Fruit fly (Drosophila melanogaster): ENCODE measurements around the gene ApepP.
A peak's percentile ranks its signal among the peaks of the same experiment; 100 is the strongest.

The ApepP gene

dm6 chr2L:16880930-16881329, 29.3 kb downstream of the ApepP start (continued):
- peak; percentile 31 for TF ChIP-seq pb (GFP tag; optimal IDR thresholded peaks at IDR 0.05)
- no peak for TF ChIP-seq CG7928 (GFP tag; optimal IDR thresholded peaks at IDR 0.05)
- peak; percentile 42; the same call in 1 of the 2 replicates for TF ChIP-seq Drgx (GFP tag; IDR thresholded peaks at IDR 0.05)
- TF ChIP-seq Bteb2 (GFP tag; optimal IDR thresholded peaks at IDR 0.05) = no peak
- no peak for TF ChIP-seq CHES-1-like (GFP tag; optimal IDR thresholded peaks at IDR 0.05)
- TF ChIP-seq Dref (GFP tag; IDR thresholded peaks at IDR 0.05) = 0 out of 2 replicates have a peak, but pooled peaks have one; percentile 17
- no peak for TF ChIP-seq CG2875 (GFP tag; optimal IDR thresholded peaks at IDR 0.05)
- peak; percentile 47; the same call in 1 of the 2 replicates for TF ChIP-seq bbx (GFP tag; IDR thresholded peaks at IDR 0.05; ENCODE audit: partially characterized antibody)
- no peak for TF ChIP-seq pros (GFP tag; optimal IDR thresholded peaks at IDR 0.05)
- no peak for TF ChIP-seq CG4730 (GFP tag; IDR thresholded peaks at IDR 0.05)
- no peak for TF ChIP-seq cato (GFP tag; optimal IDR thresholded peaks at IDR 0.05; ENCODE audit: borderline replicate concordance)
- TF ChIP-seq Atf-2 (GFP tag; optimal IDR thresholded peaks at IDR 0.05) = no peak
- TF ChIP-seq CG14014 (GFP tag; IDR thresholded peaks at IDR 0.05) = no peak; the same call in 1 of the 2 replicates
- no peak for TF ChIP-seq mld (GFP tag; IDR thresholded peaks at IDR 0.05; ENCODE audit: partially characterized antibody)
- TF ChIP-seq dm (GFP tag; optimal IDR thresholded peaks at IDR 0.05) = no peak
- no peak for TF ChIP-seq emc (GFP tag; optimal IDR thresholded peaks at IDR 0.05)
- no peak for TF ChIP-seq Nf-YA (GFP tag; IDR thresholded peaks at IDR 0.05)
- TF ChIP-seq CG33557 (GFP tag; optimal IDR thresholded peaks at IDR 0.05) = no peak
- TF ChIP-seq CG7987 (GFP tag; optimal IDR thresholded peaks at IDR 0.05) = no peak
- TF ChIP-seq CG4404 (GFP tag; IDR thresholded peaks at IDR 0.05) = no peak
- TF ChIP-seq Rx (GFP tag; IDR thresholded peaks at IDR 0.05) = no peak
- no peak for TF ChIP-seq CG10565 (GFP tag; optimal IDR thresholded peaks at IDR 0.05)
- no peak for TF ChIP-seq hth (optimal IDR thresholded peaks at IDR 0.05)
- no peak for TF ChIP-seq gcm (GFP tag; optimal IDR thresholded peaks at IDR 0.05)
- no peak for TF ChIP-seq Gsc (GFP tag; IDR thresholded peaks at IDR 0.05)
- TF ChIP-seq nom (GFP tag; optimal IDR thresholded peaks at IDR 0.05) = no peak
- TF ChIP-seq Mrtf (GFP tag; IDR thresholded peaks at IDR 0.05) = 0 out of 3 replicates have a peak, but pooled peaks have one; percentile 4
- TF ChIP-seq CG13123 (GFP tag; optimal IDR thresholded peaks at IDR 0.05) = no peak
- peak; percentile 39; the same call in 1 of the 2 replicates for TF ChIP-seq hbn (GFP tag; IDR thresholded peaks at IDR 0.05; ENCODE audit: partially characterized antibody)
- no peak for TF ChIP-seq CG12155 (GFP tag; optimal IDR thresholded peaks at IDR 0.05)
- no peak for TF ChIP-seq lbe (GFP tag; optimal IDR thresholded peaks at IDR 0.05)
- TF ChIP-seq CG10147 (GFP tag; optimal IDR thresholded peaks at IDR 0.05) = no peak
- TF ChIP-seq CG31365 (tag; optimal IDR thresholded peaks at IDR 0.05) = no peak
- TF ChIP-seq chm (GFP tag; IDR thresholded peaks at IDR 0.05) = no peak; the same call in 1 of the 2 replicates
- no peak for TF ChIP-seq gce (GFP tag; IDR thresholded peaks at IDR 0.05)
- peak; percentile 41; the same call in 1 of the 2 replicates for TF ChIP-seq Rfx (GFP tag; IDR thresholded peaks at IDR 0.05)
- TF ChIP-seq Spps (tag; optimal IDR thresholded peaks at IDR 0.05) = no peak
- TF ChIP-seq prd (optimal IDR thresholded peaks at IDR 0.05) = no peak
- TF ChIP-seq prd (GFP tag; IDR thresholded peaks at IDR 0.05) = no peak
- TF ChIP-seq crp (GFP tag; optimal IDR thresholded peaks at IDR 0.05) = no peak
- no peak for TF ChIP-seq da (GFP tag; optimal IDR thresholded peaks at IDR 0.05)
- TF ChIP-seq CG31441 (GFP tag; IDR thresholded peaks at IDR 0.05) = no peak
- peak; percentile 10 for TF ChIP-seq caup (GFP tag; optimal IDR thresholded peaks at IDR 0.05; ENCODE audit: severe bottlenecking)
- TF ChIP-seq kah (GFP tag; optimal IDR thresholded peaks at IDR 0.05) = no peak
- no peak for TF ChIP-seq hb (GFP tag; IDR thresholded peaks at IDR 0.05; ENCODE audit: partially characterized antibody)
- no peak for TF ChIP-seq fd102C (GFP tag; optimal IDR thresholded peaks at IDR 0.05)
- no peak for TF ChIP-seq HLHmδ (GFP tag; optimal IDR thresholded peaks at IDR 0.05)
- TF ChIP-seq Dp (GFP tag; optimal IDR thresholded peaks at IDR 0.05) = no peak
- no peak for TF ChIP-seq tio (GFP tag; optimal IDR thresholded peaks at IDR 0.05)
- no peak for TF ChIP-seq Hand (GFP tag; optimal IDR thresholded peaks at IDR 0.05)
- no peak for TF ChIP-seq CG7357 (GFP tag; IDR thresholded peaks at IDR 0.05)
